Worm (Caenorhabditis elegans): ENCODE measurements around the gene kin-33.

Gene kin-33

ce11 chrV:185124-185523, 49.3 kb downstream of the kin-33 start:
- TF ChIP-seq mxl-2 (GFP tag; conservative IDR thresholded peaks at IDR 0.05) (no peak), mxl-3 (GFP tag; optimal IDR thresholded peaks at IDR 0.05) (no peak), unc-130 (GFP tag; optimal IDR thresholded peaks at IDR 0.05) (no peak), nhr-237 (tag; optimal IDR thresholded peaks at IDR 0.05) (no peak), lin-39 (tag; optimal IDR thresholded peaks at IDR 0.05) (no peak), F37D6.2 (tag; optimal IDR thresholded peaks at IDR 0.05) (no peak), daf-8 (GFP tag; IDR thresholded peaks at IDR 0.05) (no peak), zip-11 (GFP tag; IDR thresholded peaks at IDR 0.05) (no peak), daf-12 (tag; optimal IDR thresholded peaks at IDR 0.05) (no peak), mdl-1 (tag; optimal IDR thresholded peaks at IDR 0.05) (no peak), F44E2.7 (GFP tag; IDR thresholded peaks at IDR 0.05) (no peak), attf-4 (tag; optimal IDR thresholded peaks at IDR 0.05) (no peak), pha-4 (GFP tag; IDR thresholded peaks at IDR 0.05) (no peak), pha-4 (tag; optimal IDR thresholded peaks at IDR 0.05) (no peak), egl-43 (GFP tag; IDR thresholded peaks at IDR 0.05) (no peak), daf-19 (GFP tag; conservative IDR thresholded peaks at IDR 0.05) (no peak)

Measured in whole organism, L4 larva.